Worm (Caenorhabditis elegans) whole organism, L4 larva: ENCODE data around the gene T27D12.6.

ENCODE experiments used
- Y105C5A.15 ChIP-seq: fragments of 200-800 bp; sonication (Bioruptor generic); IDR thresholded peaks from 2 replicates; pipeline ENCODE4 v1.3.6; 2022; ENCODE audit warnings: missing genetic modification characterization, missing compliant biosample characterization
- aly-2 ChIP-seq: sonication (generic microtip); optimal IDR thresholded peaks from 2 replicates; lab custom pipeline; 2018; ENCODE audit warnings: missing biosample characterization, missing genetic modification characterization
- ceh-28 ChIP-seq: fragments of 150-350 bp; optimal IDR thresholded peaks from 2 replicates; lab custom pipeline; 2014; ENCODE audit warnings: missing biosample characterization, missing genetic modification reagents, missing genetic modification characterization
- daf-8 ChIP-seq: fragments of 200-800 bp; sonication (Bioruptor generic); IDR thresholded peaks from 2 replicates; pipeline ENCODE4 v1.3.6; 2022; ENCODE audit warnings: missing genetic modification characterization, missing compliant biosample characterization
- dve-1 ChIP-seq: sonication (generic microtip); optimal IDR thresholded peaks from 2 replicates; lab custom pipeline; 2017; ENCODE audit warnings: antibody characterized with exemption, mild to moderate bottlenecking, missing genetic modification characterization, missing compliant biosample characterization; ENCODE audit not compliant: insufficient read depth
- fos-1 ChIP-seq: fragments of 150-350 bp; optimal IDR thresholded peaks from 2 replicates; lab custom pipeline; 2014; ENCODE audit warnings: missing biosample characterization, missing genetic modification characterization
- lin-13 ChIP-seq: fragments of 150-350 bp; optimal IDR thresholded peaks from 2 replicates; lab custom pipeline; 2014; ENCODE audit warnings: missing biosample characterization, missing genetic modification reagents, missing genetic modification characterization
- mdl-1 ChIP-seq, 2 experiments: fragments of 150-350 bp in 1 of 2; sonication (generic microtip) in 1 of 2; optimal IDR thresholded peaks; 2 replicates each; lab custom pipeline; 2014 to 2017; ENCODE audit warnings: missing biosample characterization in 2 of 2, missing genetic modification characterization in 2 of 2
- saeg-2 ChIP-seq: fragments of 200-800 bp; sonication (Bioruptor generic); IDR thresholded peaks from 2 replicates; pipeline ENCODE4 v1.3.6; 2022; ENCODE audit warnings: missing genetic modification reagents, missing genetic modification characterization, missing compliant biosample characterization
- snpc-1.2 ChIP-seq: fragments of 200-800 bp; sonication (Bioruptor generic); IDR thresholded peaks from 2 replicates; pipeline ENCODE4 v1.3.6; 2022; ENCODE audit warnings: missing genetic modification reagents, missing genetic modification characterization, missing compliant biosample characterization
- tra-1 ChIP-seq: fragments of 200-800 bp; sonication (Bioruptor generic); IDR thresholded peaks from 2 replicates; pipeline ENCODE4 v1.3.6; 2022; ENCODE audit warnings: missing genetic modification reagents, missing genetic modification characterization, missing compliant biosample characterization
- unc-130 ChIP-seq: sonication (generic microtip); optimal IDR thresholded peaks from 2 replicates; lab custom pipeline; 2016; ENCODE audit warnings: missing genetic modification reagents, missing genetic modification characterization, missing compliant biosample characterization

- TF ChIP-seq lin-13 (no peak), saeg-2 (GFP tag; lab: Robert Waterston, UW) (no peak), fos-1 (tag; lab: Kevin White, UChicago) (no peak), mdl-1 (tag; optimal IDR thresholded peaks at IDR 0.05; lab: Kevin White, UChicago) (no peak), snpc-1.2 (GFP tag; lab: Robert Waterston, UW) (no peak), tra-1 (GFP tag; lab: Robert Waterston, UW) (no peak), unc-130 (GFP tag; lab: Kevin White, UChicago) (no peak), dve-1 (tag; lab: Kevin White, UChicago) (no peak), Y105C5A.15 (no peak), aly-2 (tag; lab: Kevin White, UChicago) (no peak), ceh-28 (tag; lab: Kevin White, UChicago) (no peak), daf-8 (no peak)
These were observed 24.1 kb upstream of the T27D12.6 start for ce11 chrII:11811241-11811640.
